Worm (Caenorhabditis elegans): ENCODE results near the gene gtr-1.
A peak's percentile ranks its signal among the peaks of the same experiment; 100 is the strongest.

Gene gtr-1

ce11 chrX:815929-816328 is 13.4 kb downstream of the gtr-1 start, which contains the start of gene ifd-2:
Gene ifd-2, minus strand, starts transcription at chrX:815929.
- TF ChIP-seq ztf-29 (GFP tag; IDR thresholded peaks at IDR 0.05), result no peak
- TF ChIP-seq T22C8.4 (GFP tag; IDR thresholded peaks at IDR 0.05), result no peak
- TF ChIP-seq tab-1 (GFP tag; IDR thresholded peaks at IDR 0.05), result no peak
- no peak for TF ChIP-seq klf-2 (GFP tag; conservative IDR thresholded peaks at IDR 0.05)
- no peak for TF ChIP-seq ref-1 (GFP tag; conservative IDR thresholded peaks at IDR 0.05)
- no peak for TF ChIP-seq med-1 (GFP tag; optimal IDR thresholded peaks at IDR 0.05; ENCODE audit: insufficient read depth)
- no peak for TF ChIP-seq ztf-23 (GFP tag; IDR thresholded peaks at IDR 0.05)
- TF ChIP-seq flt-1 (GFP tag; IDR thresholded peaks at IDR 0.05), result no peak
- no peak for TF ChIP-seq cog-1 (tag; optimal IDR thresholded peaks at IDR 0.05)

- no peak for TF ChIP-seq T22C8.4 (GFP tag; IDR thresholded peaks at IDR 0.05)
- TF ChIP-seq flt-1 (GFP tag; IDR thresholded peaks at IDR 0.05), result no peak
- TF ChIP-seq tab-1 (GFP tag; IDR thresholded peaks at IDR 0.05), result no peak
- no peak for TF ChIP-seq ztf-23 (GFP tag; IDR thresholded peaks at IDR 0.05)
- TF ChIP-seq ztf-29 (GFP tag; IDR thresholded peaks at IDR 0.05), result no peak
- no peak for TF ChIP-seq med-1 (GFP tag; optimal IDR thresholded peaks at IDR 0.05; ENCODE audit: insufficient read depth)
- TF ChIP-seq ref-1 (GFP tag; conservative IDR thresholded peaks at IDR 0.05), result no peak
- no peak for TF ChIP-seq klf-2 (GFP tag; conservative IDR thresholded peaks at IDR 0.05)
These were observed 15.4 kb downstream of the gtr-1 start for ce11 chrX:817984-818383.

DNA sequence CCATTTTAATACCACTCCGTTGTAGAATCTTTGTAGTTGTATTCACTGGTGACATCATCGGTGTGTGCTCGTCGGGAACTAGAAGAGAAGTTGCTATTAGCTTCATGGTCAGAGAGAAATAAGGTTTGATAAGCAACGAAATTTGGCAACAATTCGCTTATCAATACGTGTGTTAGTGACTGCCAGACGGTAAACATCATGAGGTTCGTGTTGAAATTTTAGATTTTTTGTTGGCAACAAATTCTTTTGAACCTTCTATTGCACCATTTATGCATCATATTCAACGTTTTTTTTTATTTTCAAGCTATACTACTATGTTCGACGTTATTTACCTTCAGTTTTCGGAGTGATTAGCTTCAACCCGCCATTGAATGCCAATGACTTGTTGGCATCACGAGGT is 21.2 kb downstream of the gtr-1 start:
- TF ChIP-seq cog-1 (tag; optimal IDR thresholded peaks at IDR 0.05) (no peak), ref-1 (GFP tag; conservative IDR thresholded peaks at IDR 0.05) (no peak), T22C8.4 (GFP tag; IDR thresholded peaks at IDR 0.05) (no peak), ztf-23 (GFP tag; IDR thresholded peaks at IDR 0.05) (no peak)

- TF ChIP-seq ztf-29 (GFP tag; IDR thresholded peaks at IDR 0.05) (no peak), med-1 (GFP tag; optimal IDR thresholded peaks at IDR 0.05; ENCODE audit: insufficient read depth) (no peak), T22C8.4 (GFP tag; IDR thresholded peaks at IDR 0.05) (no peak), cog-1 (tag; optimal IDR thresholded peaks at IDR 0.05) (no peak), klf-2 (GFP tag; conservative IDR thresholded peaks at IDR 0.05) (no peak), tab-1 (GFP tag; IDR thresholded peaks at IDR 0.05) (no peak), ref-1 (GFP tag; conservative IDR thresholded peaks at IDR 0.05) (no peak)
These were observed 22.8 kb downstream of the gtr-1 start, which contains the start of gene daf-3 for ce11 chrX:825375-825774. Gene daf-3, minus strand, starts transcription at chrX:825475.

DNA sequence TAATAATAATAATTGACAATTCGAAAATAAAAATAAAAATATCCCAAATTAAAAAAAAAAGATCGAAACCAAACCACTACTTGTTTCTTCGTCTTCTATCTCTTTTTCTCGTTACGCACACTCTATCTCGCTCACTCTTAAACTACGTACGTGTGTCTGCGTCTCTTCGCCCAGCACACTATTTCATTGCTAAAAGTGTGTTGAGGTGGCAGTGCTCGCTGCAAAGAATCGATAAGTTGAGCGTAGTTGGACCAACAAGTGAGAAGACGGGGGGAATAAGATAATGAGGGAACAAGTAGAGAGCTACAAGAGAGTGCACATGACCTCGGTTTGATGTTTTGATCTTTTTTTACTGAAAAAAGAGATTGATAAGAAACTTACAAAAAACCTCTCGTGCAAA is 23.3 kb downstream of the gtr-1 start:
- TF ChIP-seq tab-1 (GFP tag; IDR thresholded peaks at IDR 0.05) (no peak), T22C8.4 (GFP tag; IDR thresholded peaks at IDR 0.05) (peak; percentile 67)

DNA sequence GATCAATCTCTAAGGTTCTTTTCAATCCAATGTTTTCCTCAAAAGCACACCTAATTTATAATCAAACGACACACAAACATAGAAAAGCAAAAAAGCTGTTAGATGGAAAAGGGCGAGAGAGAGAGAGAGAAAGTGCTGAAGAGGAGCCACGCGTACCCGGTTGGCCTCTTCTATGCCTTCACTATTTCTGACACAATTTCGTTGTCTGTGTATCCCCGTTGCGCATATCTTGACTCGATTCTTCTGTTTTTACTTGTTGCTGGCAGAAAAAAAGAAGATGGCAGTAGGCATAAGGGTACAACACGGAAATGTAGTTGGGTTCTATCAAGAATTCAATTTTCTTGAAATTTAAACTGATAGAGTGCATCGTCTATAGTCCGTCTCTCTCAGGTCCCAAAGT is 24.9 kb downstream of the gtr-1 start:
- TF ChIP-seq cog-1 (tag; optimal IDR thresholded peaks at IDR 0.05) (peak; percentile 52), ref-1 (GFP tag; conservative IDR thresholded peaks at IDR 0.05) (no peak), ztf-29 (GFP tag; IDR thresholded peaks at IDR 0.05) (no peak)

- TF ChIP-seq med-1 (GFP tag; optimal IDR thresholded peaks at IDR 0.05; ENCODE audit: insufficient read depth), result no peak
- TF ChIP-seq ztf-23 (GFP tag; IDR thresholded peaks at IDR 0.05), result no peak
- TF ChIP-seq ztf-29 (GFP tag; IDR thresholded peaks at IDR 0.05), result no peak
- TF ChIP-seq ref-1 (GFP tag; conservative IDR thresholded peaks at IDR 0.05), result no peak
- TF ChIP-seq klf-2 (GFP tag; conservative IDR thresholded peaks at IDR 0.05), result no peak
- no peak for TF ChIP-seq cog-1 (tag; optimal IDR thresholded peaks at IDR 0.05)
- no peak for TF ChIP-seq T22C8.4 (GFP tag; IDR thresholded peaks at IDR 0.05)
- no peak for TF ChIP-seq flt-1 (GFP tag; IDR thresholded peaks at IDR 0.05)
These were observed 26.0 kb downstream of the gtr-1 start, which contains the start of gene wdr-54 for ce11 chrX:828603-829002. Gene wdr-54, plus strand, starts transcription at chrX:828903.

DNA sequence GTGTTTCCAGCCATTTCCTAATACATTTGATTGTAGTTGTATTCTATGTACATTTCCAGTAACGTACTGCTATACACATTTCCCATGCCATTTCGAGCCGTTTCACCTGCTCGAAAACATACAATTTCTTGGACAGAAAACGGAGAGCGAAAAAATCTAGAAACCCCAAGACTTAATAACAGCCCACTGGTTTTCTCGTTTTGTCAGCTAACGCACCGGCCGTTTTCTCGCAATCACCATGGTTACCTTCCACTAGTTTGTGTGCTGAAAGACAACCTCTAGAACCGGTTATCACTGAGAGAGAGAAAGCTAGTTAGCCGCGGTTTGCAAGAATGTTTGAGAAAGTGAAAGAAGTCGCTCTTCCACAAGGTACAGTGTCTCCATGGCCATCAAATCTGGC is 27.6 kb downstream of the gtr-1 start:
- no peak for TF ChIP-seq cog-1 (tag; optimal IDR thresholded peaks at IDR 0.05)
- no peak for TF ChIP-seq med-1 (GFP tag; optimal IDR thresholded peaks at IDR 0.05; ENCODE audit: insufficient read depth)
- no peak for TF ChIP-seq flt-1 (GFP tag; IDR thresholded peaks at IDR 0.05)
- no peak for TF ChIP-seq ref-1 (GFP tag; conservative IDR thresholded peaks at IDR 0.05)
- no peak for TF ChIP-seq klf-2 (GFP tag; conservative IDR thresholded peaks at IDR 0.05)
- TF ChIP-seq T22C8.4 (GFP tag; IDR thresholded peaks at IDR 0.05), result no peak
- TF ChIP-seq ztf-29 (GFP tag; IDR thresholded peaks at IDR 0.05), result no peak
- TF ChIP-seq tab-1 (GFP tag; IDR thresholded peaks at IDR 0.05), result no peak
- TF ChIP-seq ztf-23 (GFP tag; IDR thresholded peaks at IDR 0.05), result no peak

DNA sequence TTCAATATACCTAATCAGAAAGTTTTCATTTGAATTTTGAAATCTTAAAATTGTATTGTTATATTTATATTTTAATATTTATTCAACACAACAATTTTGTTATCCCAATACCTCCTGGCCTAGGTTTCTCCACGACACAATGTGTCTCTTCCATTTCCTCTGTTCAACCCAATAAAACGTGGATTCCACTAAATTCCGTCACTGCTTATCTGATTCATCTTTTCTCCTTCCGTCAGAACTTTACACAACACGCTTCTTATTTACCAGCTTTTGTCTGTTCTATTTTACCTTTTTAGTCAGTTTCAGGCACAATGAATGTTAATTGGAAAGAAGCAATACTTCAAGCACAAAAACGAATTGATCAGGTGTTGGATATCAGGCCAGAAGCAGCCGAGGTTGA is 31.9 kb downstream of the gtr-1 start, which contains the start of gene F39H12.1:
TSS of gene F39H12.1 (plus strand) at position 301 of the 400 bp plus-strand sequence.
- no peak for TF ChIP-seq klf-2 (GFP tag; conservative IDR thresholded peaks at IDR 0.05)
- no peak for TF ChIP-seq tab-1 (GFP tag; IDR thresholded peaks at IDR 0.05)
- no peak for TF ChIP-seq cog-1 (tag; optimal IDR thresholded peaks at IDR 0.05)
- no peak for TF ChIP-seq ztf-29 (GFP tag; IDR thresholded peaks at IDR 0.05)
- TF ChIP-seq T22C8.4 (GFP tag; IDR thresholded peaks at IDR 0.05), result no peak
- no peak for TF ChIP-seq ref-1 (GFP tag; conservative IDR thresholded peaks at IDR 0.05)
- TF ChIP-seq flt-1 (GFP tag; IDR thresholded peaks at IDR 0.05), result no peak
- TF ChIP-seq med-1 (GFP tag; optimal IDR thresholded peaks at IDR 0.05; ENCODE audit: insufficient read depth), result no peak
- TF ChIP-seq ztf-23 (GFP tag; IDR thresholded peaks at IDR 0.05), result no peak

DNA sequence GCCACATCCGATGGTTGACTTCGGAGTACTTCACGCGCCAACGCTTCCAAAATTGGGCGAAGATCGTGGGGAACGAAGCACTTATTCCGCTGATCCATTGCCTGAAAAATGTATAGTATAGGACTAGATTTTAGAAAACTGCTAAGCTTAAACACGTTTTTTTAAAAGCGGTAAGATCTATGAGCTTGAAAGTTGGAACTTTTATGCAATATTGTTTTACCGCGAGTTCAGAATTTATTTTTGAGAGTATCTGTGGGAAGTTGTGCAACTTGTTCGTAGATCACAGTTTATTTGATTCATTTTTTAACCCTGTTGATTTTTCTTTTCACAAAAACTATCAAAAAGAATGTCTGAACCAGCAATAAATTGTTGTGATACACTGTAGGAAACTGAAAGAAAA is 38.8 kb downstream of the gtr-1 start, which contains the start of gene F39H12.3:
TSS of gene F39H12.3 (minus strand) at position 101 of the 400 bp plus-strand sequence.
- TF ChIP-seq ztf-29 (GFP tag; IDR thresholded peaks at IDR 0.05) (no peak), ztf-23 (GFP tag; IDR thresholded peaks at IDR 0.05) (no peak), cog-1 (tag; optimal IDR thresholded peaks at IDR 0.05) (no peak), flt-1 (GFP tag; IDR thresholded peaks at IDR 0.05) (no peak), med-1 (GFP tag; optimal IDR thresholded peaks at IDR 0.05; ENCODE audit: insufficient read depth) (no peak), tab-1 (GFP tag; IDR thresholded peaks at IDR 0.05) (no peak), klf-2 (GFP tag; conservative IDR thresholded peaks at IDR 0.05) (no peak), ref-1 (GFP tag; conservative IDR thresholded peaks at IDR 0.05) (no peak), T22C8.4 (GFP tag; IDR thresholded peaks at IDR 0.05) (no peak)
